Worm (Caenorhabditis elegans) whole organism, L2 larva: ENCODE results near the gene ubxn-6.

Experiments
- ZK546.5 ChIP-seq: sonication (generic microtip); optimal IDR thresholded peaks from 2 replicates; lab custom pipeline; 2017; ENCODE audit warnings: missing biosample characterization, missing genetic modification characterization
- ceh-82 ChIP-seq: fragments of 150-350 bp; optimal IDR thresholded peaks from 2 replicates; lab custom pipeline; 2014; ENCODE audit warnings: missing biosample characterization, missing genetic modification characterization
- elt-1 ChIP-seq: fragments of 150-350 bp; optimal IDR thresholded peaks from 2 replicates; lab custom pipeline; 2014; ENCODE audit warnings: missing biosample characterization, missing genetic modification characterization
- lin-13 ChIP-seq: fragments of 150-350 bp; optimal IDR thresholded peaks from 2 replicates; lab custom pipeline; 2014; ENCODE audit warnings: missing biosample characterization, missing genetic modification reagents, missing genetic modification characterization
- lsy-2 ChIP-seq, 2 experiments: fragments of 150-350 bp in 1 of 2; sonication (generic microtip) in 1 of 2; optimal IDR thresholded peaks; 2 replicates each; lab custom pipeline; 2014 to 2017; ENCODE audit warnings: missing biosample characterization in 2 of 2, missing genetic modification characterization in 2 of 2
- nhr-25 ChIP-seq: fragments of 150-350 bp; sonication (generic microtip); optimal IDR thresholded peaks from 3 replicates; lab custom pipeline; 2014; ENCODE audit warnings: missing biosample characterization, missing genetic modification characterization
- snpc-4 ChIP-seq: fragments of 150-350 bp; optimal IDR thresholded peaks from 2 replicates; lab custom pipeline; 2014; ENCODE audit warnings: missing biosample characterization, missing genetic modification characterization
- ztf-11 ChIP-seq: sonication (generic microtip); optimal IDR thresholded peaks from 2 replicates; lab custom pipeline; 2017; ENCODE audit warnings: missing biosample characterization, missing genetic modification characterization

ce11 chrIV:4829641-4830040, 20.3 kb upstream of the ubxn-6 start:
- TF ChIP-seq nhr-25 (tag; lab: Kevin White, UChicago) (no peak), elt-1 (tag; lab: Kevin White, UChicago) (no peak), snpc-4 (no peak), ZK546.5 (tag; lab: Kevin White, UChicago) (no peak), ztf-11 (no peak), lin-13 (GFP tag; lab: Kevin White, UChicago) (no peak), ceh-82 (no peak), lsy-2 (tag; optimal IDR thresholded peaks at IDR 0.05; lab: Kevin White, UChicago) (no peak)
